Worm (Caenorhabditis elegans): ENCODE results near the gene K01D12.20.

K01D12.20 gene

DNA sequence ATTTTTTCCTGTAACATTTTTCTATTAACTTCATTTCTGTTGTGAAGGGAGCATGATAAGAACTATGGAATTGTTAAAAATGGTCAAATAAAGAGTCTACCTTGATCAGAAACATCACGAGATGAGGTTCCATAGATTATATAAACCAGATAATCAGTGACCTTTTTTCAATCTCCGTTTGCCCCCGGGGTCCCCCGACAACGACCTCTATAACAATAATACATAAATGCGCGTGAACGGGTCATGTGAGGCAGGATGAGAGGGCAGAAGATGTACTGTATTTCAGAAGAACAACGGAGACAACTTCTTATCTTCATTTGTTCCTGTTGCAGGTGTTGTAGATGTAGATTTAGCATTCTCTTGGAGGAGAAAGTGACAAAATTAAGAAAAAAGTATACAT lies 48.8 kb downstream of the K01D12.20 start:
- TF ChIP-seq hlh-11 (tag; optimal IDR thresholded peaks at IDR 0.05) (peak; percentile 14), snpc-1.2 (GFP tag; IDR thresholded peaks at IDR 0.05) (no peak), F26F4.8 (GFP tag; conservative IDR thresholded peaks at IDR 0.05) (no peak), hlh-30 (tag; optimal IDR thresholded peaks at IDR 0.05; ENCODE audit: insufficient read depth) (peak; percentile 63), nhr-11 (tag; optimal IDR thresholded peaks at IDR 0.05) (no peak), ztf-7 (tag; optimal IDR thresholded peaks at IDR 0.05) (no peak)
